Worm (Caenorhabditis elegans) whole organism, mixed stage, embryonic: ENCODE data around the gene plg-1.

Experiments
- cnd-1 ChIP-seq: fragments of 200-800 bp; sonication (Bioruptor generic); optimal IDR thresholded peaks from 2 replicates; lab custom pipeline; 2018; ENCODE audit warnings: mild to moderate bottlenecking, missing genetic modification characterization, missing compliant biosample characterization
- drap-1 ChIP-seq: fragments of 200-800 bp; sonication (Bioruptor generic); optimal IDR thresholded peaks from 3 replicates; lab custom pipeline; 2018; ENCODE audit warnings: mild to moderate bottlenecking, missing genetic modification characterization, missing compliant biosample characterization
- nhr-12 ChIP-seq: fragments of 150-350 bp; optimal IDR thresholded peaks from 2 replicates; lab custom pipeline; 2014; ENCODE audit warnings: missing biosample characterization, missing genetic modification characterization
- unc-39 ChIP-seq: fragments of 150-350 bp; optimal IDR thresholded peaks from 2 replicates; lab custom pipeline; 2014; ENCODE audit warnings: missing biosample characterization, missing genetic modification characterization
- unc-62 ChIP-seq: fragments of 150-350 bp; optimal IDR thresholded peaks from 2 replicates; lab custom pipeline; 2014; ENCODE audit warnings: missing biosample characterization, missing genetic modification reagents, missing genetic modification characterization
- ztf-11 ChIP-seq: fragments of 150-350 bp; optimal IDR thresholded peaks from 2 replicates; lab custom pipeline; 2014; ENCODE audit warnings: missing biosample characterization, missing genetic modification characterization

ce11 chrIII:8811111-8811510, 41.0 kb upstream of the plg-1 start:
- TF ChIP-seq nhr-12 (tag; lab: Kevin White, UChicago) (no peak), cnd-1 (tag; lab: Kevin White, UChicago) (no peak), ztf-11 (no peak), unc-62 (GFP tag; lab: Kevin White, UChicago) (no peak), unc-39 (no peak), drap-1 (GFP tag; lab: Kevin White, UChicago) (no peak)
